Worm (Caenorhabditis elegans) whole organism, dauer: ENCODE results near the gene octr-1.

ENCODE experiments used
- unc-62 ChIP-seq: sonication (generic microtip); optimal IDR thresholded peaks from 2 replicates; lab custom pipeline; 2017; ENCODE audit warnings: missing biosample characterization, missing genetic modification reagents, missing genetic modification characterization

octr-1 gene

ce11 chrX:5603338-5603816 is 7.7 kb downstream of the octr-1 start, which contains the start of gene F14D12.1:
TSS of gene F14D12.1 (plus strand) at chrX:5603766.
- TF ChIP-seq unc-62: no peak

- no peak for TF ChIP-seq unc-62
Measured at ce11 chrX:5599224-5599623, 11.8 kb downstream of the octr-1 start, which contains the start of gene sulp-2. TSS of gene sulp-2 (minus strand) at chrX:5599330.

- no peak for TF ChIP-seq unc-62
Measured at ce11 chrX:5592517-5593183, 18.4 kb downstream of the octr-1 start, which contains the start of gene unc-97. TSS of gene unc-97 (plus strand) at chrX:5593133.

ce11 chrX:5591830-5592229 is 19.2 kb downstream of the octr-1 start:
- TF ChIP-seq unc-62: no peak

- no peak for TF ChIP-seq unc-62
Measured at ce11 chrX:5579714-5580265, 31.3 kb downstream of the octr-1 start.

DNA sequence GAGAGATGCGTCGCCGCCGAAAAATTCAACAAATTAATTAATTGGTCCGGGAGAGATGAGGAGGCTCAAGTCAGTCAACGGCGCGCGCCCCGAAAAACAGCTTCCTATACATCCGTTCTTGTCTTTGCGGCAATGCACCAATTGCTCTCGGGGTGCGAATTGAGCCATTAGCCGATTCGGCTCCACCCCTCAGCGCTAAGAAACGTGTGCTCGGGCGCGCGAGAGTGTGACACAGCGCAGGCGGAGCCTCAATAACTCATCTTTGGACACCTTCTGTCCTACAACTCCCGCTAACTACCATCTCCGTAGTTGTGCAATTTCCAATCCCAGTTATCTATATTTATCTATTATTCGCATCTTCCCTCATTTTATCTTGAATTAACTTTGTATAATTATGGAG is 38.4 kb downstream of the octr-1 start:
- no peak for TF ChIP-seq unc-62

DNA sequence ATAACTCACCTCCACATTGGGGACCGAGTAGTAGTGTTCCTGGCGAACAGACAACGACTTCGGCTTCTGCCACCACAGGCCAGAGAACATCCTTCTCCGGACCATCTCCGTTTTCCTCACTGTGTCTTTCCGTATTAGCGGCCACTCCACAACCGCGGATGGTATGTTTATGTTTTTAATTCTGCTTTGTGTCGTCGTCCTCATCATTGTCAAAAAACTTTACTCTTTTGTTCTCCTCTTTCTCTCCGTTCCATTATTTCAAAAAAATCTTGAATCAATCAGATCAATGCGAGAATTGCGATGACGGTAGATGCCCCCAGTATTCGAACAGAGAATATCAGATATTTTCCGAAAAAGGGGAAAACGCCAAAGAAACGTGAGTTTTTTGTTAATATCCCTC is 43.6 kb downstream of the octr-1 start, which contains the start of gene mec-2:
mec-2 (plus strand) TSS at position 301 of the 400 bp plus-strand sequence.
- no peak for TF ChIP-seq unc-62

ce11 chrX:5565478-5565877 is 45.6 kb downstream of the octr-1 start:
- TF ChIP-seq unc-62: no peak
